Fruit fly (Drosophila melanogaster): ENCODE results near the gene LanA.

LanA gene

dm6 chr3L:6192822-6193555, 24.8 kb downstream of the LanA start, which contains the start of the genes Sf3b6 and Tnpo (continued):
- TF ChIP-seq CG1233 (GFP tag; optimal IDR thresholded peaks at IDR 0.05), result peak; percentile 74
- TF ChIP-seq Sin3A (optimal IDR thresholded peaks at IDR 0.05), result peak; percentile 81
- TF ChIP-seq CG7839 (tag; optimal IDR thresholded peaks at IDR 0.05), result no peak
- TF ChIP-seq exex (tag; optimal IDR thresholded peaks at IDR 0.05), result no peak
- TF ChIP-seq cas (GFP tag; IDR thresholded peaks at IDR 0.05), result 0 out of 2 replicates have a peak, but pooled peaks have one; percentile 44
- TF ChIP-seq ems (GFP tag; optimal IDR thresholded peaks at IDR 0.05), result peak; percentile 63
- no peak for TF ChIP-seq CG2875 (GFP tag; optimal IDR thresholded peaks at IDR 0.05)
- no peak for TF ChIP-seq CG11504 (tag; optimal IDR thresholded peaks at IDR 0.05)
- peak; percentile 8; the same call in 1 of the 3 replicates for TF ChIP-seq sr (GFP tag; IDR thresholded peaks at IDR 0.05)
- TF ChIP-seq CG7745 (tag; optimal IDR thresholded peaks at IDR 0.05), result no peak
- TF ChIP-seq Poxn (GFP tag; IDR thresholded peaks at IDR 0.05), result peak; percentile 24; the same call in 1 of the 2 replicates
- TF ChIP-seq CG10209 (GFP tag; optimal IDR thresholded peaks at IDR 0.05), result peak; percentile 86
- peak; percentile 74 for TF ChIP-seq Scr (GFP tag; IDR thresholded peaks at IDR 0.05; ENCODE audit: partially characterized antibody)
- TF ChIP-seq pzg (GFP tag; optimal IDR thresholded peaks at IDR 0.05), result peak; percentile 74
- TF ChIP-seq CG4854 (GFP tag; optimal IDR thresholded peaks at IDR 0.05), result peak; percentile 56
- peak; percentile 16 for TF ChIP-seq HLHmδ (GFP tag; optimal IDR thresholded peaks at IDR 0.05)
- TF ChIP-seq Adf1 (GFP tag; IDR thresholded peaks at IDR 0.05), result peak; percentile 39
- TF ChIP-seq abd-A (tag; optimal IDR thresholded peaks at IDR 0.05), result no peak
- peak; percentile 63 for TF ChIP-seq Bdp1 (GFP tag; optimal IDR thresholded peaks at IDR 0.05)
- TF ChIP-seq Chrac-16 (GFP tag; optimal IDR thresholded peaks at IDR 0.05), result peak; percentile 86
- TF ChIP-seq nerfin-2 (GFP tag; IDR thresholded peaks at IDR 0.05; ENCODE audit: partially characterized antibody), result peak; percentile 18; the same call in 1 of the 2 replicates
- peak; percentile 87 for TF ChIP-seq Ssrp (tag; optimal IDR thresholded peaks at IDR 0.05)
- no peak for TF ChIP-seq CG11723 (GFP tag; optimal IDR thresholded peaks at IDR 0.05)
- peak; percentile 84 for TF ChIP-seq Hsf (GFP tag; optimal IDR thresholded peaks at IDR 0.05)
- TF ChIP-seq CG31365 (tag; optimal IDR thresholded peaks at IDR 0.05), result no peak
- TF ChIP-seq danr (GFP tag; IDR thresholded peaks at IDR 0.05), result peak; percentile 71; the same call in 1 of the 2 replicates
- peak; percentile 90 for TF ChIP-seq CG13424 (tag; optimal IDR thresholded peaks at IDR 0.05)
- TF ChIP-seq CG3838 (GFP tag; optimal IDR thresholded peaks at IDR 0.05), result peak; percentile 31
- peak; percentile 55; the same call in 1 of the 3 replicates for TF ChIP-seq vnd (GFP tag; IDR thresholded peaks at IDR 0.05; ENCODE audit: partially characterized antibody)
- TF ChIP-seq maf-S (GFP tag; optimal IDR thresholded peaks at IDR 0.05), result peak; percentile 46
- no peak for TF ChIP-seq CG12769 (tag; optimal IDR thresholded peaks at IDR 0.05)
- peak; percentile 31; the same call in 1 of the 2 replicates for TF ChIP-seq CG11696 (GFP tag; IDR thresholded peaks at IDR 0.05)
- TF ChIP-seq Dad (GFP tag; optimal IDR thresholded peaks at IDR 0.05), result peak; percentile 12
- TF ChIP-seq zen (tag; optimal IDR thresholded peaks at IDR 0.05), result peak; percentile 83
- no peak for TF ChIP-seq CG1603 (tag; optimal IDR thresholded peaks at IDR 0.05)
- TF ChIP-seq CG3281 (GFP tag; optimal IDR thresholded peaks at IDR 0.05), result no peak
- TF ChIP-seq HLH3B (GFP tag; IDR thresholded peaks at IDR 0.05), result peak; percentile 76
- no peak for TF ChIP-seq CG12071 (GFP tag; optimal IDR thresholded peaks at IDR 0.05)
- no peak for TF ChIP-seq MTF-1 (GFP tag; optimal IDR thresholded peaks at IDR 0.05; ENCODE audit: borderline replicate concordance)
- TF ChIP-seq CG6854 (GFP tag; optimal IDR thresholded peaks at IDR 0.05), result no peak
- peak; percentile 91 for TF ChIP-seq phol (tag; optimal IDR thresholded peaks at IDR 0.05)
- peak; percentile 38; the same call in 1 of the 2 replicates for TF ChIP-seq sim (GFP tag; IDR thresholded peaks at IDR 0.05)
- no peak for TF ChIP-seq ftz-f1 (GFP tag; optimal IDR thresholded peaks at IDR 0.05)
- TF ChIP-seq Ravus (GFP tag; IDR thresholded peaks at IDR 0.05), result no peak; the same call in 1 of the 2 replicates
- no peak for TF ChIP-seq ab (GFP tag; optimal IDR thresholded peaks at IDR 0.05)
- TF ChIP-seq Lim3 (GFP tag; IDR thresholded peaks at IDR 0.05), result no peak
- TF ChIP-seq gsb-n (tag; optimal IDR thresholded peaks at IDR 0.05), result no peak
- peak; percentile 28; the same call in 1 of the 2 replicates for TF ChIP-seq CG5953 (GFP tag; IDR thresholded peaks at IDR 0.05)
